Worm (Caenorhabditis elegans) whole organism, L4/young adult: ENCODE results near the gene farl-11.

Experiments
- W03F9.2 ChIP-seq: fragments of 150-350 bp; optimal IDR thresholded peaks from 2 replicates; lab custom pipeline; 2014; ENCODE audit warnings: missing biosample characterization, missing genetic modification characterization
- dao-5 ChIP-seq: sonication (generic microtip); optimal IDR thresholded peaks from 2 replicates; lab custom pipeline; 2016; ENCODE audit warnings: missing genotype, missing genetic modification characterization, moderate library complexity, missing compliant biosample characterization
- him-1 ChIP-seq: sonication (generic microtip); optimal IDR thresholded peaks from 2 replicates; lab custom pipeline; 2016; ENCODE audit warnings: missing genotype, missing genetic modification reagents, missing genetic modification characterization, missing compliant biosample characterization

DNA sequence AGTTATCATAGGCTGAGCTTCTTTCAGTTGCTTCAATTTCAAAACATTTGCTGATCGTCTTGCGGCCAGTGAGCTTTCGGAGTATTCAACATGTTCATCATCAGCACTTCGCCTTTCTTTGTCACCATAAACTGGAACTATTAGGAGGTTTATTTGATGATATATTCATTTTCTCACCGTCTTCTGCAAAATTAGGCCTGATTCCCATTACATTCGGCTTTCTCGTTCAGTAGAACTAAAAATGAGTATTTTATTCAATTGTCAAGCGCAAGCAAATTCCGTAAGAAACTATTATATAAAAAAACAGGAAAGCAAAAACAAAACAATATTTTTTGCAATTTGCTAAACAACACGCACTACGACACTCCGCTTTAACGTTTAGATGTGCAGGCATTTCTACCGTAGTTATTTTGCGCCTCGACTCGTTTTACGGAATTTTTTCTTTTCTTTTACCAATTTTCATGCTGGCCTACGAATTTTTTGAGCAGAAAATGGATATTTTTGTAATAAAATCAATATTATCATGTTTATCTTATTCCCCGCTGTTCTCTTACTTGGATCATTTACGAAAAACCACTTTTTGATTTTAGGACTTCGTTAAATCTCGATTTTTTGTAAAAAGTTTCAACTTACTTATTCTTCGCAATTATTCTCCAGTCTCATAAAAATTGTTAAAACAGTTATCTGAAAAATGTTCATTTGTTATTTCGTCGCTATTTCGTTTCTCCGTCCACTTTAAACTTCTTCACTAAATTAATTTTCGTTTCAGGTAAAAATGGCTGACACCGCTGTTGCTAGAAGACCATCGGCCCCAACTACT, at the start of gene farl-11, which contains the start of gene rpl-33:
- TF ChIP-seq W03F9.2 (tag; lab: Kevin White, UChicago) (peak; percentile 86), dao-5 (tag; lab: Kevin White, UChicago) (no peak), him-1 (tag; lab: Kevin White, UChicago) (peak; percentile 37)
